Worm (Caenorhabditis elegans) whole organism, L1 larva: Measurements from ENCODE around the gene F55G7.4.

Source experiments
- C04F5.9 ChIP-seq: sonication (generic microtip); optimal IDR thresholded peaks from 2 replicates; lab custom pipeline; 2016; ENCODE audit warnings: missing genetic modification characterization, missing compliant biosample characterization
- C16A3.4 ChIP-seq: fragments of 150-350 bp; optimal IDR thresholded peaks from 2 replicates; lab custom pipeline; 2014; ENCODE audit warnings: missing biosample characterization, missing genetic modification characterization
- F16B12.6 ChIP-seq: fragments of 150-350 bp; optimal IDR thresholded peaks from 2 replicates; lab custom pipeline; 2014; ENCODE audit warnings: missing biosample characterization, missing genetic modification characterization
- Y116A8C.19 ChIP-seq: sonication (generic microtip); optimal IDR thresholded peaks from 2 replicates; lab custom pipeline; 2016; ENCODE audit warnings: missing compliant biosample characterization, missing genetic modification characterization, borderline replicate concordance
- alr-1 ChIP-seq: fragments of 200-800 bp; sonication (Bioruptor generic); optimal IDR thresholded peaks from 2 replicates; lab custom pipeline; 2018; ENCODE audit warnings: borderline replicate concordance, mild to moderate bottlenecking, missing genetic modification characterization, missing compliant biosample characterization
- aly-2 ChIP-seq: fragments of 150-350 bp; optimal IDR thresholded peaks from 2 replicates; lab custom pipeline; 2014; ENCODE audit warnings: missing biosample characterization, missing genetic modification characterization
- blmp-1 ChIP-seq: fragments of 150-350 bp; optimal IDR thresholded peaks from 2 replicates; lab custom pipeline; 2014; ENCODE audit warnings: missing biosample characterization, missing genetic modification characterization
- ceh-8 ChIP-seq: fragments of 200-800 bp; sonication (Bioruptor generic); optimal IDR thresholded peaks from 2 replicates; lab custom pipeline; 2018; ENCODE audit warnings: mild to moderate bottlenecking, missing genetic modification characterization, moderate library complexity, missing compliant biosample characterization
- ceh-82 ChIP-seq, 3 experiments: fragments of 150-350 bp in 1 of 3; sonication (generic microtip) in 2 of 3; optimal IDR thresholded peaks; 2 replicates each; lab custom pipeline; 2014 to 2017; ENCODE audit warnings: missing biosample characterization in 3 of 3, missing genetic modification characterization in 3 of 3
- ceh-88 ChIP-seq: fragments of 200-800 bp; sonication (Bioruptor generic); IDR thresholded peaks from 2 replicates; pipeline ENCODE4 v1.3.6; 2022; ENCODE audit warnings: missing genetic modification characterization, missing compliant biosample characterization
- ceh-90 ChIP-seq: sonication (generic microtip); optimal IDR thresholded peaks from 2 replicates; lab custom pipeline; 2016; ENCODE audit warnings: missing genetic modification characterization, missing compliant biosample characterization
- ces-1 ChIP-seq: fragments of 150-350 bp; optimal IDR thresholded peaks from 2 replicates; lab custom pipeline; 2014; ENCODE audit warnings: missing biosample characterization, missing genetic modification reagents, missing genetic modification characterization
- dpl-1 ChIP-seq, 3 experiments: fragments of 150-350 bp in 2 of 3; sonication (generic microtip) in 1 of 3; optimal IDR thresholded peaks; 2 replicates each; lab custom pipeline; 2014 to 2017; ENCODE audit warnings: missing biosample characterization in 3 of 3, missing genetic modification characterization in 3 of 3, missing genetic modification reagents in 3 of 3
- dsc-1 ChIP-seq: sonication (generic microtip); optimal IDR thresholded peaks from 2 replicates; lab custom pipeline; 2016; ENCODE audit warnings: mild to moderate bottlenecking, missing genetic modification characterization, missing compliant biosample characterization
- efl-1 ChIP-seq, 4 experiments: fragments of 150-350 bp; optimal IDR thresholded peaks in 3 of 4; peaks in 1 of 4; 1 replicate in 1 of 4; 2 replicates in 3 of 4; lab custom pipeline; 2014; ENCODE audit warnings: missing biosample characterization in 2 of 4, missing genetic modification characterization in 2 of 4, missing genetic modification reagents in 2 of 4
- efl-3 ChIP-seq: fragments of 200-800 bp; sonication (Bioruptor generic); optimal IDR thresholded peaks from 2 replicates; lab custom pipeline; 2018; ENCODE audit warnings: mild to moderate bottlenecking, missing genetic modification characterization, missing compliant biosample characterization
- egl-13 ChIP-seq: sonication (generic microtip); optimal IDR thresholded peaks from 2 replicates; lab custom pipeline; 2016; ENCODE audit warnings: missing genotype, missing genetic modification reagents, missing genetic modification characterization, missing compliant biosample characterization
- fkh-10 ChIP-seq: sonication (generic microtip); optimal IDR thresholded peaks from 2 replicates; lab custom pipeline; 2017; ENCODE audit warnings: missing biosample characterization, missing genetic modification reagents, missing genetic modification characterization
- fkh-8 ChIP-seq: sonication (generic microtip); optimal IDR thresholded peaks from 2 replicates; lab custom pipeline; 2016; ENCODE audit warnings: mild to moderate bottlenecking, missing genetic modification characterization, missing compliant biosample characterization
- fos-1 ChIP-seq: fragments of 150-350 bp; optimal IDR thresholded peaks from 2 replicates; lab custom pipeline; 2014; ENCODE audit warnings: missing biosample characterization, missing genetic modification characterization
- hlh-4 ChIP-seq: sonication (generic microtip); optimal IDR thresholded peaks from 2 replicates; lab custom pipeline; 2016; ENCODE audit warnings: mild to moderate bottlenecking, missing genetic modification characterization, missing compliant biosample characterization
- hpl-2 ChIP-seq: fragments of 150-350 bp; optimal IDR thresholded peaks from 2 replicates; lab custom pipeline; 2014; ENCODE audit warnings: missing biosample characterization, missing genetic modification reagents, missing genetic modification characterization
- irx-1 ChIP-seq: sonication (generic microtip); optimal IDR thresholded peaks from 2 replicates; lab custom pipeline; 2016; ENCODE audit warnings: missing genetic modification characterization, missing compliant biosample characterization
- jun-1 ChIP-seq: fragments of 150-350 bp; optimal IDR thresholded peaks from 2 replicates; lab custom pipeline; 2014; ENCODE audit warnings: missing biosample characterization, missing genetic modification reagents, missing genetic modification characterization
- lin-13 ChIP-seq: fragments of 150-350 bp; optimal IDR thresholded peaks from 2 replicates; lab custom pipeline; 2014; ENCODE audit warnings: missing biosample characterization, missing genetic modification reagents, missing genetic modification characterization
- lin-14 ChIP-seq: fragments of 200-800 bp; sonication (Bioruptor generic); optimal IDR thresholded peaks from 2 replicates; lab custom pipeline; 2018; ENCODE audit warnings: mild to moderate bottlenecking, missing genetic modification characterization, moderate library complexity, missing compliant biosample characterization
- lin-15B ChIP-seq: fragments of 150-350 bp; sonication (generic microtip); optimal IDR thresholded peaks from 3 replicates; lab custom pipeline; 2014; ENCODE audit warnings: missing biosample characterization, missing genetic modification characterization
- lin-35 ChIP-seq, 2 experiments: fragments of 150-350 bp; optimal IDR thresholded peaks; 2 replicates each; lab custom pipeline; 2014; ENCODE audit warnings: missing biosample characterization in 2 of 2, missing genetic modification characterization in 2 of 2, missing genetic modification reagents in 2 of 2
- lin-39 ChIP-seq: fragments of 150-350 bp; optimal IDR thresholded peaks from 2 replicates; lab custom pipeline; 2014; ENCODE audit warnings: missing biosample characterization, missing genetic modification reagents, missing genetic modification characterization
- lir-3 ChIP-seq: sonication (generic microtip); optimal IDR thresholded peaks from 2 replicates; lab custom pipeline; 2016; ENCODE audit warnings: mild to moderate bottlenecking, missing genetic modification characterization, moderate library complexity, missing compliant biosample characterization; ENCODE audit not compliant: poor library complexity
- lsy-2 ChIP-seq, 2 experiments: fragments of 150-350 bp; optimal IDR thresholded peaks; 2 replicates each; lab custom pipeline; 2014; ENCODE audit warnings: missing biosample characterization in 2 of 2, missing genetic modification characterization in 2 of 2
- mdl-1 ChIP-seq, 2 experiments: fragments of 150-350 bp; optimal IDR thresholded peaks; 2 replicates each; lab custom pipeline; 2014 to 2017; ENCODE audit warnings: missing biosample characterization in 2 of 2, missing genetic modification characterization in 2 of 2, inconsistent platforms in 1 of 2
- mep-1 ChIP-seq: fragments of 150-350 bp; optimal IDR thresholded peaks from 2 replicates; lab custom pipeline; 2014; ENCODE audit warnings: missing biosample characterization, missing genetic modification characterization
- nhr-11 ChIP-seq: fragments of 150-350 bp; optimal IDR thresholded peaks from 2 replicates; lab custom pipeline; 2014; ENCODE audit warnings: missing biosample characterization, missing genetic modification characterization
- nhr-12 ChIP-seq: sonication (generic microtip); optimal IDR thresholded peaks from 2 replicates; lab custom pipeline; 2017; ENCODE audit warnings: missing biosample characterization, missing genetic modification characterization
- nhr-47 ChIP-seq: sonication (generic microtip); optimal IDR thresholded peaks from 2 replicates; lab custom pipeline; 2016; ENCODE audit warnings: mild to moderate bottlenecking, missing genetic modification characterization, moderate library complexity, missing compliant biosample characterization
- nhr-71 ChIP-seq: sonication (generic microtip); optimal IDR thresholded peaks from 2 replicates; lab custom pipeline; 2016; ENCODE audit warnings: mild to moderate bottlenecking, missing genetic modification characterization, moderate library complexity, missing compliant biosample characterization
- nhr-77 ChIP-seq: fragments of 150-350 bp; optimal IDR thresholded peaks from 2 replicates; lab custom pipeline; 2014; ENCODE audit warnings: missing biosample characterization, missing genetic modification characterization
- nhr-85 ChIP-seq: sonication (generic microtip); peaks from one replicate; lab custom pipeline; 2016; ENCODE audit warnings: missing genetic modification characterization, inconsistent platforms, missing compliant biosample characterization
- nhr-90 ChIP-seq: sonication (generic microtip); optimal IDR thresholded peaks from 2 replicates; lab custom pipeline; 2016; ENCODE audit warnings: mild to moderate bottlenecking, missing genetic modification characterization, missing compliant biosample characterization; ENCODE audit not compliant: poor library complexity
- pag-3 ChIP-seq: sonication (generic microtip); optimal IDR thresholded peaks from 2 replicates; lab custom pipeline; 2017; ENCODE audit warnings: missing genetic modification characterization, mild to moderate bottlenecking, missing compliant biosample characterization, antibody characterized with exemption, borderline replicate concordance; ENCODE audit not compliant: insufficient read depth
- rnt-1 ChIP-seq: sonication (generic microtip); optimal IDR thresholded peaks from 2 replicates; lab custom pipeline; 2016; ENCODE audit warnings: mild to moderate bottlenecking, missing genetic modification characterization, moderate library complexity, missing compliant biosample characterization
- sox-4 ChIP-seq: sonication (generic microtip); optimal IDR thresholded peaks from 2 replicates; lab custom pipeline; 2016; ENCODE audit warnings: missing genetic modification characterization, missing compliant biosample characterization
- sup-37 ChIP-seq: fragments of 200-800 bp; sonication (Bioruptor generic); optimal IDR thresholded peaks from 2 replicates; lab custom pipeline; 2018; ENCODE audit warnings: mild to moderate bottlenecking, missing genetic modification characterization, missing compliant biosample characterization
- swsn-7 ChIP-seq: sonication (generic microtip); optimal IDR thresholded peaks from 2 replicates; lab custom pipeline; 2016; ENCODE audit warnings: missing genetic modification characterization, missing compliant biosample characterization
- tbx-2 ChIP-seq: sonication (generic microtip); optimal IDR thresholded peaks from 2 replicates; lab custom pipeline; 2016; ENCODE audit warnings: missing genetic modification characterization, missing compliant biosample characterization
- tlp-1 ChIP-seq: fragments of 150-350 bp; optimal IDR thresholded peaks from 2 replicates; lab custom pipeline; 2014; ENCODE audit warnings: missing biosample characterization, missing genetic modification characterization
- unc-30 ChIP-seq: sonication (generic microtip); optimal IDR thresholded peaks from 2 replicates; lab custom pipeline; 2017; ENCODE audit warnings: missing biosample characterization, missing genetic modification characterization
- unc-62 ChIP-seq: fragments of 150-350 bp; optimal IDR thresholded peaks from 2 replicates; lab custom pipeline; 2014; ENCODE audit warnings: missing biosample characterization, missing genetic modification reagents, missing genetic modification characterization
- unc-86 ChIP-seq: sonication (generic microtip); optimal IDR thresholded peaks from 2 replicates; lab custom pipeline; 2016; ENCODE audit warnings: missing genetic modification characterization, missing compliant biosample characterization
- unc-98 ChIP-seq: fragments of 200-800 bp; sonication (Bioruptor generic); IDR thresholded peaks from 2 replicates; pipeline ENCODE4 v1.3.6; 2022; ENCODE audit warnings: missing genetic modification characterization, missing compliant biosample characterization
- zag-1 ChIP-seq: fragments of 150-350 bp; optimal IDR thresholded peaks from 2 replicates; lab custom pipeline; 2014; ENCODE audit warnings: missing biosample characterization, missing genetic modification characterization
- ztf-11 ChIP-seq, 2 experiments: sonication (generic microtip); optimal IDR thresholded peaks; 2 replicates each; lab custom pipeline; 2016 to 2017; ENCODE audit warnings: missing genetic modification characterization in 2 of 2, missing biosample characterization in 1 of 2, missing compliant biosample characterization in 1 of 2

Gene F55G7.4

ce11 chrX:11924158-11924557 is 3.5 kb upstream of the F55G7.4 start, which contains the start of gene F55G7.1 (continued):
- TF ChIP-seq jun-1 (tag; lab: Kevin White, UChicago), result peak; percentile 78
- TF ChIP-seq lin-39, result peak; percentile 5
- peak; percentile 34 to 37 for TF ChIP-seq efl-1 (optimal IDR thresholded peaks at IDR 0.05; lab: Kevin White, UChicago)
- TF ChIP-seq efl-1 (GFP tag; optimal IDR thresholded peaks at IDR 0.05 in 1 of 2; lab: Kevin White, UChicago), result peak in 1 of 2 experiments; percentile 72
- no peak for TF ChIP-seq nhr-11 (tag; lab: Kevin White, UChicago)
- peak; percentile 32 for TF ChIP-seq irx-1 (tag; lab: Kevin White, UChicago)
- no peak for TF ChIP-seq sox-4 (tag; lab: Kevin White, UChicago)
- no peak for TF ChIP-seq unc-62 (GFP tag; lab: Kevin White, UChicago)
- peak; percentile 66 for TF ChIP-seq rnt-1
- no peak for TF ChIP-seq lir-3 (tag; lab: Kevin White, UChicago)
- TF ChIP-seq pag-3 (tag; lab: Kevin White, UChicago), result no peak
- TF ChIP-seq nhr-47, result peak; percentile 77
- TF ChIP-seq dpl-1 (GFP tag; optimal IDR thresholded peaks at IDR 0.05; lab: Kevin White, UChicago), result no peak
- no peak for TF ChIP-seq aly-2 (tag; lab: Kevin White, UChicago)
- TF ChIP-seq alr-1 (tag; lab: Kevin White, UChicago), result no peak
- peak; percentile 49 for TF ChIP-seq nhr-71 (tag; lab: Kevin White, UChicago)
- TF ChIP-seq dsc-1, result peak; percentile 71
- no peak for TF ChIP-seq unc-98 (GFP tag; lab: Robert Waterston, UW)
- TF ChIP-seq swsn-7 (tag; lab: Kevin White, UChicago), result peak; percentile 32
- TF ChIP-seq sup-37 (GFP tag; lab: Kevin White, UChicago), result no peak
- peak in 1 of 2 experiments; percentile 67 for TF ChIP-seq lin-35 (GFP tag; optimal IDR thresholded peaks at IDR 0.05; lab: Kevin White, UChicago)
- TF ChIP-seq nhr-90 (tag; lab: Kevin White, UChicago), result peak; percentile 72
- peak; percentile 32 for TF ChIP-seq blmp-1
- TF ChIP-seq mep-1 (tag; lab: Kevin White, UChicago), result peak; percentile 65
- peak; percentile 52 for TF ChIP-seq C16A3.4
- no peak for TF ChIP-seq ceh-90 (tag; lab: Kevin White, UChicago)
- no peak for TF ChIP-seq unc-86 (tag; lab: Kevin White, UChicago)
- TF ChIP-seq F16B12.6 (tag; lab: Kevin White, UChicago), result no peak
- TF ChIP-seq ceh-8 (GFP tag; lab: Kevin White, UChicago), result no peak
- no peak for TF ChIP-seq hlh-4 (tag; lab: Kevin White, UChicago)
- no peak for TF ChIP-seq ces-1 (GFP tag; lab: Kevin White, UChicago)
- TF ChIP-seq nhr-85 (tag; lab: Kevin White, UChicago), result peak; percentile 75
- TF ChIP-seq ceh-88 (GFP tag; lab: Robert Waterston, UW), result no peak
- no peak for TF ChIP-seq lin-13 (GFP tag; lab: Kevin White, UChicago)
- no peak for TF ChIP-seq mdl-1 (tag; optimal IDR thresholded peaks at IDR 0.05; lab: Kevin White, UChicago)
- no peak for TF ChIP-seq efl-3 (GFP tag; lab: Kevin White, UChicago)
- no peak for TF ChIP-seq zag-1
- TF ChIP-seq ztf-11 (tag; optimal IDR thresholded peaks at IDR 0.05; lab: Kevin White, UChicago), result no peak
- TF ChIP-seq lin-15B, result no peak
- no peak for TF ChIP-seq lsy-2 (tag; optimal IDR thresholded peaks at IDR 0.05; lab: Kevin White, UChicago)
- TF ChIP-seq fkh-8 (tag; lab: Kevin White, UChicago), result no peak
- TF ChIP-seq fos-1 (tag; lab: Kevin White, UChicago), result no peak
- TF ChIP-seq nhr-77, result peak; percentile 3
- TF ChIP-seq nhr-12 (tag; lab: Kevin White, UChicago), result no peak
- no peak for TF ChIP-seq C04F5.9 (tag; lab: Kevin White, UChicago)
- TF ChIP-seq fkh-10 (GFP tag; lab: Kevin White, UChicago), result no peak
- TF ChIP-seq Y116A8C.19 (tag; lab: Kevin White, UChicago), result no peak
- TF ChIP-seq egl-13 (tag; lab: Kevin White, UChicago), result no peak
- peak; percentile 56 for TF ChIP-seq tbx-2 (tag; lab: Kevin White, UChicago)
- TF ChIP-seq ceh-82 (tag; optimal IDR thresholded peaks at IDR 0.05; lab: Kevin White, UChicago), result peak in 2 of 3 experiments; percentile 17 to 54
- no peak for TF ChIP-seq tlp-1 (tag; lab: Kevin White, UChicago)
- TF ChIP-seq unc-30 (tag; lab: Kevin White, UChicago), result no peak
- TF ChIP-seq lin-14, result peak; percentile 51
- peak; percentile 13 for TF ChIP-seq hpl-2 (GFP tag; lab: Kevin White, UChicago)
